Fruit fly (Drosophila melanogaster): ENCODE results near the gene glec.

glec gene

DNA sequence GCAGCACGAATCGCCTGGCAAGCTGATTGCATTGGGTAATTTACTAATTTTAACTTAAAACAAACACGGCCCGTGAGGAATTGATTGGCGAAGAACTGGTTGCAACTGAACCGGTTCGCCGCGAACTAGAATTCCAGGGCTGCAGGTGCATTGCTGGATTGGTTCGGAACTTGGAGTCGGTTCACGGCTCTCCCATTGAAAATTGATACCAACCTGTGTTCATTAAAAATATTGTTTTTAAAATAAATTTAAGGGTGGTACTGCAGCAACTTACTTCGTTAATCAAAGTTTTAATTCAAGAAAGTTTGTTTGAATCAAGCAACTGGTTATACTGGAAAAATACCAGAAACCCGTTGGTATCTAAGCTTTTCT is 33.5 kb downstream of the glec start, which contains the start of gene CASK (continued):
- no peak for TF ChIP-seq CG2199 (GFP tag; IDR thresholded peaks at IDR 0.05)
- 0 out of 2 replicates have a peak, but pooled peaks have one; percentile 9 for TF ChIP-seq slbo (GFP tag; IDR thresholded peaks at IDR 0.05)
- peak; percentile 59; the same call in 1 of the 2 replicates for TF ChIP-seq inv (GFP tag; IDR thresholded peaks at IDR 0.05; ENCODE audit: partially characterized antibody)
- TF ChIP-seq H15 (GFP tag; IDR thresholded peaks at IDR 0.05): no peak
- TF ChIP-seq Doc2 (GFP tag; IDR thresholded peaks at IDR 0.05): no peak
- TF ChIP-seq ken (GFP tag; IDR thresholded peaks at IDR 0.05): no peak
- TF ChIP-seq aop (GFP tag; IDR thresholded peaks at IDR 0.05): no peak
- TF ChIP-seq dmrt11E (tag; optimal IDR thresholded peaks at IDR 0.05): no peak
- TF ChIP-seq dm (GFP tag; optimal IDR thresholded peaks at IDR 0.05): no peak
- no peak for TF ChIP-seq CG17385 (GFP tag; optimal IDR thresholded peaks at IDR 0.05)
- no peak for TF ChIP-seq Sox100B (GFP tag; optimal IDR thresholded peaks at IDR 0.05)
- peak in 1 of 2 experiments; percentile 12 for TF ChIP-seq insv (GFP tag; optimal IDR thresholded peaks at IDR 0.05)
- TF ChIP-seq MESR4 (GFP tag; optimal IDR thresholded peaks at IDR 0.05): peak; percentile 79
- TF ChIP-seq Gsc (GFP tag; IDR thresholded peaks at IDR 0.05): no peak
- no peak for TF ChIP-seq Dbx (GFP tag; IDR thresholded peaks at IDR 0.05)
- TF ChIP-seq CG8089 (GFP tag; optimal IDR thresholded peaks at IDR 0.05): no peak
- peak; percentile 48 for TF ChIP-seq Sin3A (optimal IDR thresholded peaks at IDR 0.05)
- TF ChIP-seq amos (GFP tag; IDR thresholded peaks at IDR 0.05; ENCODE audit: partially characterized antibody): peak; percentile 53
- no peak for TF ChIP-seq CG32772 (GFP tag; IDR thresholded peaks at IDR 0.05)
- no peak for TF ChIP-seq rib (GFP tag; IDR thresholded peaks at IDR 0.05)
- no peak for TF ChIP-seq CG17829 (tag; optimal IDR thresholded peaks at IDR 0.05)
- TF ChIP-seq vfl (GFP tag; optimal IDR thresholded peaks at IDR 0.05): no peak
- no peak for TF ChIP-seq CG1602 (GFP tag; optimal IDR thresholded peaks at IDR 0.05)
- TF ChIP-seq Med (GFP tag): peak; percentile 75
- no peak for TF ChIP-seq klu (GFP tag; IDR thresholded peaks at IDR 0.05)
- TF ChIP-seq Bdp1 (GFP tag; optimal IDR thresholded peaks at IDR 0.05): no peak
- peak; percentile 5 for TF ChIP-seq CG2116 (GFP tag; optimal IDR thresholded peaks at IDR 0.05)
- peak; percentile 57 for TF ChIP-seq hkb (optimal IDR thresholded peaks at IDR 0.05)
- TF ChIP-seq hkb (GFP tag; IDR thresholded peaks at IDR 0.05): no peak
- no peak for TF ChIP-seq E2f1 (GFP tag; IDR thresholded peaks at IDR 0.05)
- TF ChIP-seq nerfin-1 (tag; optimal IDR thresholded peaks at IDR 0.05): no peak
- no peak for TF ChIP-seq dan (GFP tag; IDR thresholded peaks at IDR 0.05)
- no peak for TF ChIP-seq Drgx (GFP tag; IDR thresholded peaks at IDR 0.05)
- TF ChIP-seq ATbp (GFP tag; optimal IDR thresholded peaks at IDR 0.05): no peak
- peak; percentile 38 for TF ChIP-seq CG1603 (tag; optimal IDR thresholded peaks at IDR 0.05)
- TF ChIP-seq al (GFP tag; IDR thresholded peaks at IDR 0.05): no peak
- TF ChIP-seq Neu2 (GFP tag; optimal IDR thresholded peaks at IDR 0.05; ENCODE audit: borderline replicate concordance): no peak
- TF ChIP-seq Hr3 (GFP tag; optimal IDR thresholded peaks at IDR 0.05): no peak
- no peak for TF ChIP-seq chinmo (GFP tag; IDR thresholded peaks at IDR 0.05; ENCODE audit: partially characterized antibody)
- TF ChIP-seq tna (GFP tag; IDR thresholded peaks at IDR 0.05; ENCODE audit: partially characterized antibody): no peak
- TF ChIP-seq CG6791 (GFP tag; IDR thresholded peaks at IDR 0.05; ENCODE audit: partially characterized antibody): no peak
- no peak for TF ChIP-seq CG8478 (optimal IDR thresholded peaks at IDR 0.05)
- TF ChIP-seq bsh (GFP tag; optimal IDR thresholded peaks at IDR 0.05): no peak
- no peak for TF ChIP-seq pho (GFP tag; optimal IDR thresholded peaks at IDR 0.05)
- peak; percentile 4; the same call in 1 of the 3 replicates for TF ChIP-seq CG14860 (GFP tag; IDR thresholded peaks at IDR 0.05; ENCODE audit: partially characterized antibody)
- no peak for TF ChIP-seq CG9727 (GFP tag; optimal IDR thresholded peaks at IDR 0.05)
- no peak for TF ChIP-seq Elba2 (GFP tag; optimal IDR thresholded peaks at IDR 0.05)
- no peak for TF ChIP-seq CG3726 (GFP tag; IDR thresholded peaks at IDR 0.05)
- no peak for TF ChIP-seq zen2 (GFP tag; IDR thresholded peaks at IDR 0.05; ENCODE audit: partially characterized antibody)
- no peak for TF ChIP-seq lov (optimal IDR thresholded peaks at IDR 0.05)
- TF ChIP-seq lov (GFP tag; IDR thresholded peaks at IDR 0.05): no peak
- no peak for TF ChIP-seq CTCF (GFP tag; optimal IDR thresholded peaks at IDR 0.05)
- TF ChIP-seq CG12942 (GFP tag; optimal IDR thresholded peaks at IDR 0.05): no peak
- no peak for TF ChIP-seq CG30403 (GFP tag; optimal IDR thresholded peaks at IDR 0.05)
